Worm (Caenorhabditis elegans) whole organism, late embryonic: ENCODE results near the gene C25H3.1.

Source experiments
- che-1 ChIP-seq: sonication (generic microtip); optimal IDR thresholded peaks from 2 replicates; lab custom pipeline; 2016; ENCODE audit warnings: mild to moderate bottlenecking, missing genetic modification characterization, missing compliant biosample characterization
- elt-4 ChIP-seq: sonication (generic microtip); optimal IDR thresholded peaks from 2 replicates; lab custom pipeline; 2016; ENCODE audit warnings: missing genetic modification characterization, missing compliant biosample characterization

DNA sequence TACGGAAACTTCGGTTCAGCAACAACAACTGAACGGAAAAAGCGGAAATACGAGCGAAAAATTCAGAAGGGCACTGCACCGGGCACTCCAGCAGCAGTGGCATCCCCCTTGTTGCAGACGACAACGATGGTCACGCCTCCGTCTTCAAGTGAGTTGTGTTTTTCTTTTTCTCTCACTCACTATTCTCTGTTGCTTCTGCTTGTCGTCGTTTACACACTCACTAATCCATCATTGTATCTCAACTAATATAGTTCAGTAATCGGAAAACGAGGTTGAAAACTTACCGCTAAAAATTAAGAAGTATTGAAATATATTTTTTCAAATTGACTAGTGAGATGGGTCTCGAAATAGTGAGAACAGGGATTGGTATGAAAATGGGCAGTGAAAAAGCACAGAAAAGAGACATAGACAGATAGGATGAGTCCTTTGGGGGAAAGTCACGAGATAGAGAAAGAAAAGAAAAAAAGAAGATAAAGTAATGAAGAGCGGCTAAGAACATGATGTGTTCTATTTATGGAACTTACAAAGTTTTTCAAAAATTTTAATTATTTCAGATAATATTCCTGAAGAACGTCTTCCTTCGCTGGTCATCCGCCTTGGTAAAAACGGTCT, 35.6 kb upstream of the C25H3.1 start:
- no peak for TF ChIP-seq che-1 (tag; lab: Kevin White, UChicago)
- no peak for TF ChIP-seq elt-4 (tag; lab: Kevin White, UChicago)
